Worm (Caenorhabditis elegans) whole organism, L2 larva: ENCODE results near the gene str-204.

Experiments used
- C34F6.9 ChIP-seq: fragments of 150-350 bp; optimal IDR thresholded peaks from 2 replicates; lab custom pipeline; 2014; ENCODE audit warnings: missing biosample characterization, missing genetic modification characterization
- R02D3.7 ChIP-seq: fragments of 150-350 bp; optimal IDR thresholded peaks from 2 replicates; lab custom pipeline; 2014; ENCODE audit warnings: missing biosample characterization, missing genetic modification characterization
- ZK546.5 ChIP-seq: sonication (generic microtip); optimal IDR thresholded peaks from 2 replicates; lab custom pipeline; 2017; ENCODE audit warnings: missing biosample characterization, missing genetic modification characterization
- alr-1 ChIP-seq: fragments of 150-350 bp; optimal IDR thresholded peaks from 2 replicates; lab custom pipeline; 2014; ENCODE audit warnings: missing biosample characterization, missing genetic modification characterization
- ama-1 ChIP-seq: fragments of 150-350 bp; optimal IDR thresholded peaks from 2 replicates; lab custom pipeline; 2018; ENCODE audit warnings: inconsistent platforms
- ceh-16 ChIP-seq: fragments of 150-350 bp; optimal IDR thresholded peaks from 2 replicates; lab custom pipeline; 2014; ENCODE audit warnings: missing biosample characterization, missing genetic modification characterization
- ceh-82 ChIP-seq: fragments of 150-350 bp; optimal IDR thresholded peaks from 2 replicates; lab custom pipeline; 2014; ENCODE audit warnings: missing biosample characterization, missing genetic modification characterization
- crh-2 ChIP-seq: sonication (generic microtip); optimal IDR thresholded peaks from 2 replicates; lab custom pipeline; 2017; ENCODE audit warnings: missing biosample characterization, missing genetic modification characterization
- egl-27 ChIP-seq: sonication (generic microtip); optimal IDR thresholded peaks from 3 replicates; lab custom pipeline; 2017; ENCODE audit warnings: missing biosample characterization, missing genetic modification reagents, missing genetic modification characterization
- elt-1 ChIP-seq: fragments of 150-350 bp; optimal IDR thresholded peaks from 2 replicates; lab custom pipeline; 2014; ENCODE audit warnings: missing biosample characterization, missing genetic modification characterization
- elt-3 ChIP-seq: sonication (generic microtip); optimal IDR thresholded peaks from 2 replicates; lab custom pipeline; 2017; ENCODE audit warnings: missing biosample characterization, missing genetic modification characterization
- fos-1 ChIP-seq: fragments of 150-350 bp; optimal IDR thresholded peaks from 2 replicates; lab custom pipeline; 2014; ENCODE audit warnings: missing biosample characterization, missing genetic modification characterization
- gmeb-1 ChIP-seq: fragments of 150-350 bp; optimal IDR thresholded peaks from 2 replicates; lab custom pipeline; 2014; ENCODE audit warnings: missing biosample characterization, missing genetic modification characterization
- lin-39 ChIP-seq: fragments of 150-350 bp; optimal IDR thresholded peaks from 2 replicates; lab custom pipeline; 2014; ENCODE audit warnings: missing biosample characterization, missing genetic modification reagents, missing genetic modification characterization
- lsy-2 ChIP-seq, 2 experiments: fragments of 150-350 bp in 1 of 2; sonication (generic microtip) in 1 of 2; optimal IDR thresholded peaks; 2 replicates each; lab custom pipeline; 2014 to 2017; ENCODE audit warnings: missing biosample characterization in 2 of 2, missing genetic modification characterization in 2 of 2
- mab-5 ChIP-seq: fragments of 150-350 bp; optimal IDR thresholded peaks from 2 replicates; lab custom pipeline; 2014; ENCODE audit warnings: missing biosample characterization, missing genetic modification characterization
- mbf-1 ChIP-seq: sonication (generic microtip); optimal IDR thresholded peaks from 2 replicates; lab custom pipeline; 2017; ENCODE audit warnings: missing biosample characterization, missing genetic modification characterization
- nhr-10 ChIP-seq: sonication (generic microtip); optimal IDR thresholded peaks from 2 replicates; lab custom pipeline; 2017; ENCODE audit warnings: missing biosample characterization, missing genetic modification characterization
- nhr-11 ChIP-seq: fragments of 150-350 bp; optimal IDR thresholded peaks from 2 replicates; lab custom pipeline; 2014; ENCODE audit warnings: missing biosample characterization, missing genetic modification characterization
- nhr-12 ChIP-seq: fragments of 150-350 bp; optimal IDR thresholded peaks from 2 replicates; lab custom pipeline; 2014; ENCODE audit warnings: missing biosample characterization, missing genetic modification characterization
- nhr-129 ChIP-seq: fragments of 150-350 bp; optimal IDR thresholded peaks from 2 replicates; lab custom pipeline; 2014; ENCODE audit warnings: missing biosample characterization, missing genetic modification characterization
- nhr-21 ChIP-seq: fragments of 150-350 bp; optimal IDR thresholded peaks from 2 replicates; lab custom pipeline; 2014; ENCODE audit warnings: missing biosample characterization, missing genetic modification characterization
- nhr-23 ChIP-seq: fragments of 150-350 bp; optimal IDR thresholded peaks from 2 replicates; lab custom pipeline; 2014; ENCODE audit warnings: missing biosample characterization, missing genetic modification reagents, missing genetic modification characterization
- nhr-237 ChIP-seq: fragments of 150-350 bp; optimal IDR thresholded peaks from 2 replicates; lab custom pipeline; 2014; ENCODE audit warnings: missing biosample characterization, missing genetic modification characterization
- nhr-25 ChIP-seq: fragments of 150-350 bp; sonication (generic microtip); optimal IDR thresholded peaks from 3 replicates; lab custom pipeline; 2014; ENCODE audit warnings: missing biosample characterization, missing genetic modification characterization
- nhr-6 ChIP-seq: fragments of 150-350 bp; optimal IDR thresholded peaks from 2 replicates; lab custom pipeline; 2014; ENCODE audit warnings: missing biosample characterization, missing genetic modification characterization
- peb-1 ChIP-seq: fragments of 150-350 bp; optimal IDR thresholded peaks from 2 replicates; lab custom pipeline; 2014; ENCODE audit warnings: missing biosample characterization, missing genetic modification characterization
- sem-4 ChIP-seq: fragments of 150-350 bp; optimal IDR thresholded peaks from 2 replicates; lab custom pipeline; 2014; ENCODE audit warnings: missing biosample characterization, missing genetic modification reagents, missing genetic modification characterization
- sma-3 ChIP-seq: sonication (generic microtip); optimal IDR thresholded peaks from 2 replicates; lab custom pipeline; 2016; ENCODE audit warnings: missing genetic modification reagents, missing genetic modification characterization, missing compliant biosample characterization
- unc-39 ChIP-seq: fragments of 150-350 bp; optimal IDR thresholded peaks from 2 replicates; lab custom pipeline; 2014; ENCODE audit warnings: missing biosample characterization, missing genetic modification characterization
- unc-55 ChIP-seq: fragments of 150-350 bp; sonication (generic microtip); optimal IDR thresholded peaks from 3 replicates; lab custom pipeline; 2014; ENCODE audit warnings: missing biosample characterization, missing genetic modification reagents, missing genetic modification characterization
- unc-62 ChIP-seq: fragments of 150-350 bp; optimal IDR thresholded peaks from 2 replicates; lab custom pipeline; 2014; ENCODE audit warnings: missing biosample characterization, missing genetic modification reagents, missing genetic modification characterization
- zag-1 ChIP-seq: fragments of 150-350 bp; optimal IDR thresholded peaks from 2 replicates; lab custom pipeline; 2014; ENCODE audit warnings: missing biosample characterization, missing genetic modification characterization
- ztf-11 ChIP-seq: sonication (generic microtip); optimal IDR thresholded peaks from 2 replicates; lab custom pipeline; 2017; ENCODE audit warnings: missing biosample characterization, missing genetic modification characterization

The str-204 gene

DNA sequence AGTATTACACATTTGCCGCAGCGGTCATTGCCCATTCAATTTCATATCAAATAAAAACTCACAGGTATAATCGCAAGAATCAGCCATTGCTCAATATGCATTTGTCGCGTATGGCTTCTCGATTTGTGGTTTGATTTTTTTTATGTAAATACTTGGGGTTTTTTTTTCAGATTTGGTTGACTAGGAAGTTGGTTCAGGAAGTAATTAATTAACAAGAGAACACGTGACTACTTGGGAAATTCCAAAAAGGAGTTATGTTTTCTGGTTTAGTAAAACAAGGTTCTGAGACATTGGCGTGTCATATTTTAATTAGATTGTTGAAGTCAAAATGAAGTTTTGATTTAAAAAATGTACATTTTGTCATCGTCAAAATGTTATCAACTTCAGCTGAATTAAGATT is 28.5 kb upstream of the str-204 start, which contains the start of gene srx-36:
srx-36 (minus strand) TSS at position 101 of the 400 bp plus-strand sequence.
- no peak for TF ChIP-seq zag-1 (tag; lab: Kevin White, UChicago)
- no peak for TF ChIP-seq nhr-129
- TF ChIP-seq mab-5, result no peak
- no peak for TF ChIP-seq R02D3.7 (tag; lab: Kevin White, UChicago)
- TF ChIP-seq ztf-11, result no peak
- no peak for TF ChIP-seq lin-39
- TF ChIP-seq elt-3, result no peak
- TF ChIP-seq gmeb-1 (tag; lab: Kevin White, UChicago), result no peak
- no peak for TF ChIP-seq C34F6.9 (tag; lab: Kevin White, UChicago)
- TF ChIP-seq ceh-16 (tag; lab: Kevin White, UChicago), result no peak
- TF ChIP-seq unc-55 (GFP tag; lab: Kevin White, UChicago), result no peak

DNA sequence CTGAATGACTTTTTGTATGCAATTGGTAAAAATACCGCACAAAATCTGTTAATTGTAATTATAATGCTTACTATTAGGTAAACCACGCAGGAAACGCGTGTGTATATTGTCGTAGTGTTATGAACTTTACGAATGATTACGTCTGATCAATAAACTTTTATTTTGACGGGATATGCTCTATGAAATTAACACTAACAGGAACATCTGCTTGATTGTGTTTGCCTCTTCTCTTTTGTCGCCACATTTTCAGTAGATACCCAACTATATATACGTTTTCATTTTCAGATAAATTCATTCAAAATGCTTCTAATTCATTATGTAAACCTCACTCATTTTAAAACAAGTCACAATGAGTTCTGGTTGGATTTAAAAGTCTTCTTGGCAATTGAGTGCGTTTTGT is 27.2 kb upstream of the str-204 start, which contains the start of gene sre-10:
sre-10 (plus strand) TSS at position 301 of the 400 bp plus-strand sequence.
- TF ChIP-seq elt-1 (tag; lab: Kevin White, UChicago) (no peak), nhr-21 (tag; lab: Kevin White, UChicago) (no peak), R02D3.7 (tag; lab: Kevin White, UChicago) (no peak), nhr-25 (tag; lab: Kevin White, UChicago) (no peak), fos-1 (tag; lab: Kevin White, UChicago) (no peak), nhr-12 (tag; lab: Kevin White, UChicago) (no peak), zag-1 (tag; lab: Kevin White, UChicago) (no peak), unc-62 (GFP tag; lab: Kevin White, UChicago) (no peak), ceh-16 (tag; lab: Kevin White, UChicago) (no peak), mab-5 (no peak), sem-4 (tag; lab: Kevin White, UChicago) (no peak), alr-1 (tag; lab: Kevin White, UChicago) (no peak), ZK546.5 (tag; lab: Kevin White, UChicago) (no peak), egl-27 (tag; lab: Kevin White, UChicago) (no peak)

DNA sequence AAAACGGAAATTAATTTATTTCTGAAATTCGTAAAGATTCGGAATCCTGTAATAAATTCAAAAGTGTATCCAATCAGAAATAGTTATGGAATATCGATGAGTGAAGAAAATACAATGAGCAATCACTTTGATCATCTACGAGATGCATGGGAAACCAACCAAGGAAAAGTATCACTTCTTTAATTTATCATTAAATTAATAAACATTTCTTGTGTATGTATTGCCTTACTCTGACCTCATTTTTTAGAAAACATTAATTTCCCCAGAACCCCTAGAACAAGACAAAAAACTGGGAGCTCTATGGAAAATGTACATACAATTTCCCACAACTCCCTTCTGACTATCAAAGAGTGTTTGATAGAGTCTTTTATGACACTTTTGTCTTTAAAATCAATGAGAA is 25.5 kb upstream of the str-204 start, which contains the start of gene F10D2.16:
F10D2.16 (plus strand) TSS at position 301 of the 400 bp plus-strand sequence.
- TF ChIP-seq nhr-11 (tag; lab: Kevin White, UChicago), result no peak
- TF ChIP-seq, all 48 proteins: peak for 0

DNA sequence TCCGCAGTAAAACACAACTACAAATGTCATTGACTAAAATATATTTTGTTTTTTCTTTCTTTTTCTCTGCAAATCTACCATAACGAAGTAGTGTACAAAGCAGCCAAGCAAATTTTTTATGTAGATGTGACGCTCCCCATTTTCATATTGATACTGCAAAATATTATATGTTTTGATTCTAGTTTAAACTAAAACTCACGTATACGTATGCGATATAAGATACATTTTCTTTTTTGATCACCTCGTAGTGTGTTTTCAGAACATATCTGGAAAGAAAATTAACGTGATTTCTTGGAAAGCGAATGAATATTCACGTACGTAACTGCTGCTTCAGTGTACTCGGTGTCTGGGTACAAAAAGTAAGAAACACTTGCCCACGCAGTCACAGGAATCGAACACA is 22.6 kb upstream of the str-204 start:
- TF ChIP-seq ceh-16 (tag; lab: Kevin White, UChicago) (no peak), sma-3 (no peak), nhr-6 (no peak), nhr-129 (no peak), crh-2 (tag; lab: Kevin White, UChicago) (no peak), ceh-82 (no peak), mbf-1 (tag; lab: Kevin White, UChicago) (no peak), peb-1 (tag; lab: Kevin White, UChicago) (no peak), nhr-10 (tag; lab: Kevin White, UChicago) (no peak), nhr-23 (no peak), alr-1 (tag; lab: Kevin White, UChicago) (no peak), nhr-237 (tag; lab: Kevin White, UChicago) (no peak), unc-55 (GFP tag; lab: Kevin White, UChicago) (no peak), ama-1 (no peak), nhr-11 (tag; lab: Kevin White, UChicago) (no peak), sem-4 (tag; lab: Kevin White, UChicago) (no peak), ZK546.5 (tag; lab: Kevin White, UChicago) (no peak)

DNA sequence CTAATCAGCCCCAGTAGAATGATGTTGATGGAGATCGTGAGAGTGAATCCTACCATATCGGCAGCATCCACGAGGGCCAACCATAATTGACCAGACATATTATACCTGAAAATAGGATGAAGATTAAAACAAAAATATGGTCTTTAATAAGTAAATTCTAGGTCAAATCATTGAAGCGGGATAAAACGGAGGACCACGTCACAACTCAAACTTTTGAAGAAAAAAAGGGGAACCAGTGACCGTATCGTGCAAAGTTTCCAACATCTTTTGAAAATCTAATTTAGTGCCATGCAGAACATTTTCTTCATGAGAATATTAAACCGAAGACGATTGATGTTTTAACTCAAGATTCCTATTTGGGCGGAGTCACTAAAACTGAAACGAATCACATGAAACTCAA is 21.2 kb upstream of the str-204 start, which contains the start of gene str-112:
str-112 (minus strand) TSS at position 101 of the 400 bp plus-strand sequence.
- TF ChIP-seq ceh-16 (tag; lab: Kevin White, UChicago), result no peak
- no peak for TF ChIP-seq lsy-2 (tag; optimal IDR thresholded peaks at IDR 0.05; lab: Kevin White, UChicago)
- no peak for TF ChIP-seq elt-3
- no peak for TF ChIP-seq mbf-1 (tag; lab: Kevin White, UChicago)
- TF ChIP-seq nhr-21 (tag; lab: Kevin White, UChicago), result no peak
- TF ChIP-seq nhr-237 (tag; lab: Kevin White, UChicago), result no peak
- no peak for TF ChIP-seq nhr-6
- TF ChIP-seq unc-39, result no peak
